Fruit fly (Drosophila melanogaster) whole organism, embryonic: ENCODE measurements around the gene psh.

Source experiments
- B-H1 ChIP-seq: fragments of 200-800 bp; sonication (Bioruptor generic); IDR thresholded peaks from 3 replicates; pipeline ENCODE4 v1.3.6; 2022; ENCODE audit warnings: missing biosample characterization, missing genetic modification characterization
- CG2120 ChIP-seq: fragments of 200-800 bp; sonication (Bioruptor generic); optimal IDR thresholded peaks from 3 replicates; lab custom pipeline; 2016; ENCODE audit warnings: missing biosample characterization, missing genetic modification characterization
- CG2199 ChIP-seq: fragments of 200-800 bp; sonication (Bioruptor generic); IDR thresholded peaks from 3 replicates; pipeline ENCODE4 v1.3.6; 2022; ENCODE audit warnings: missing biosample characterization, missing genetic modification characterization
- CG6854 ChIP-seq: fragments of 200-800 bp; sonication (Bioruptor generic); optimal IDR thresholded peaks from 3 replicates; lab custom pipeline; 2017; ENCODE audit warnings: missing biosample characterization, mild to moderate bottlenecking, missing genetic modification characterization
- Lhr ChIP-seq: fragments of 200-800 bp; sonication (Bioruptor generic); optimal IDR thresholded peaks from 3 replicates; lab custom pipeline; 2017; ENCODE audit warnings: mild to moderate bottlenecking, missing biosample characterization, missing genetic modification reagents, missing genetic modification characterization
- Side ChIP-seq: fragments of 200-800 bp; sonication (Bioruptor generic); optimal IDR thresholded peaks from 2 replicates; lab custom pipeline; 2016; ENCODE audit warnings: missing biosample characterization, missing genetic modification characterization
- Sin3A ChIP-seq: fragments of >200 bp; optimal IDR thresholded peaks from 2 replicates; lab custom pipeline; 2018
- Trl ChIP-seq, 3 experiments: fragments of >200 bp in 2 of 3; fragments of 200-800 bp in 1 of 3; sonication (Bioruptor generic) in 1 of 3; optimal IDR thresholded peaks; 2 replicates in 1 of 3; 3 replicates in 2 of 3; lab custom pipeline; 2016 to 2017; ENCODE audit warnings: missing biosample characterization in 1 of 3, missing genetic modification characterization in 1 of 3
- nom ChIP-seq: fragments of 200-800 bp; sonication (Bioruptor generic); optimal IDR thresholded peaks from 2 replicates; lab custom pipeline; 2017; ENCODE audit warnings: missing biosample characterization, missing genetic modification characterization, mild to moderate bottlenecking, moderate library complexity, missing genetic modification reagents

- TF ChIP-seq nom (GFP tag; lab: Kevin White, UChicago), result no peak
- TF ChIP-seq CG2120 (GFP tag; lab: Kevin White, UChicago), result peak; percentile 52
- no peak for TF ChIP-seq B-H1
- 0 out of 3 replicates have a peak, but pooled peaks have one; percentile 39 for TF ChIP-seq CG2199 (GFP tag; lab: Robert Waterston, UW)
- no peak for TF ChIP-seq Lhr (GFP tag; lab: Kevin White, UChicago)
- TF ChIP-seq Side (GFP tag; lab: Kevin White, UChicago), result peak; percentile 20
- no peak for TF ChIP-seq CG6854 (GFP tag; lab: Kevin White, UChicago)
- TF ChIP-seq Trl (optimal IDR thresholded peaks at IDR 0.05; lab: Kevin White, UChicago), result no peak
- peak; percentile 8 for TF ChIP-seq Trl (GFP tag; optimal IDR thresholded peaks at IDR 0.05; lab: Kevin White, UChicago)
- no peak for TF ChIP-seq Sin3A (lab: Kevin White, UChicago)
Observed at dm6 chrX:18515988-18516541, 29.3 kb upstream of the psh start.
